Worm (Caenorhabditis elegans): ENCODE measurements around the gene spp-13.

DNA sequence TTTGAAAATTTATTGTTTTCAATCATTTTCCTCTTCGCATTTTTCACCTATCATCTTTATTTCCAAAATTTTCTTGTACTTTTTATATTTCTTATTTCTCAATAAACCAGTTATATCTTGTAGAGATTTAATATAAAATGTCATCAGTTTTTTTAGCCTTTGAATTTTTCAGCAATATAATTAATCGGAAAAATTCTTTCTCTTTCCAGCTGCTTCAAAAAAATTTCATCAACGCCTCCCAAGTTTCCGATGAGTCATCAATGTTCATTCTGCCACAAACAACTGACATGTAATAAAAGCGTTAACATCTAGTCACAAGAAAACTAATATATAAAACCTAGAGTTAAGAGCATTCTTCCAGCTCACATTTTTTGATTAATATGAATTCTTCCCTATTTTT, 5.2 kb downstream of the spp-13 start, which contains the start of gene F08F1.4:
- no peak for TF ChIP-seq W03F9.2 (tag; optimal IDR thresholded peaks at IDR 0.05)
- no peak for TF ChIP-seq dao-5 (tag; optimal IDR thresholded peaks at IDR 0.05)
